Worm (Caenorhabditis elegans) whole organism, L2 larva: ENCODE data around the gene sgca-1.

Source experiments
- C34F6.9 ChIP-seq: fragments of 150-350 bp; optimal IDR thresholded peaks from 2 replicates; lab custom pipeline; 2014; ENCODE audit warnings: missing biosample characterization, missing genetic modification characterization
- F13H6.1 ChIP-seq: sonication (generic microtip); optimal IDR thresholded peaks from 2 replicates; lab custom pipeline; 2016; ENCODE audit warnings: missing genetic modification characterization, missing compliant biosample characterization
- Y55F3AM.14 ChIP-seq: fragments of 200-800 bp; sonication (Bioruptor generic); optimal IDR thresholded peaks from 2 replicates; lab custom pipeline; 2018; ENCODE audit warnings: mild to moderate bottlenecking, missing genetic modification characterization, missing compliant biosample characterization
- ZK546.5 ChIP-seq: sonication (generic microtip); optimal IDR thresholded peaks from 2 replicates; lab custom pipeline; 2017; ENCODE audit warnings: missing biosample characterization, missing genetic modification characterization
- alr-1 ChIP-seq: fragments of 150-350 bp; optimal IDR thresholded peaks from 2 replicates; lab custom pipeline; 2014; ENCODE audit warnings: missing biosample characterization, missing genetic modification characterization
- aly-2 ChIP-seq: fragments of 150-350 bp; optimal IDR thresholded peaks from 2 replicates; lab custom pipeline; 2014; ENCODE audit warnings: missing biosample characterization, missing genetic modification characterization
- ama-1 ChIP-seq: fragments of 150-350 bp; optimal IDR thresholded peaks from 2 replicates; lab custom pipeline; 2018; ENCODE audit warnings: inconsistent platforms
- blmp-1 ChIP-seq: sonication (generic microtip); optimal IDR thresholded peaks from 2 replicates; lab custom pipeline; 2017; ENCODE audit warnings: missing genetic modification characterization, mild to moderate bottlenecking, missing compliant biosample characterization, antibody characterized with exemption, moderate library complexity; ENCODE audit not compliant: insufficient read depth
- ceh-16 ChIP-seq: fragments of 150-350 bp; optimal IDR thresholded peaks from 2 replicates; lab custom pipeline; 2014; ENCODE audit warnings: missing biosample characterization, missing genetic modification characterization
- ceh-82 ChIP-seq: fragments of 150-350 bp; optimal IDR thresholded peaks from 2 replicates; lab custom pipeline; 2014; ENCODE audit warnings: missing biosample characterization, missing genetic modification characterization
- crh-2 ChIP-seq: sonication (generic microtip); optimal IDR thresholded peaks from 2 replicates; lab custom pipeline; 2017; ENCODE audit warnings: missing biosample characterization, missing genetic modification characterization
- dmd-4 ChIP-seq: sonication (generic microtip); optimal IDR thresholded peaks from 2 replicates; lab custom pipeline; 2017; ENCODE audit warnings: missing biosample characterization, missing genetic modification characterization
- egl-27 ChIP-seq: sonication (generic microtip); optimal IDR thresholded peaks from 3 replicates; lab custom pipeline; 2017; ENCODE audit warnings: missing biosample characterization, missing genetic modification reagents, missing genetic modification characterization
- elt-1 ChIP-seq: fragments of 150-350 bp; optimal IDR thresholded peaks from 2 replicates; lab custom pipeline; 2014; ENCODE audit warnings: missing biosample characterization, missing genetic modification characterization
- elt-3 ChIP-seq: sonication (generic microtip); optimal IDR thresholded peaks from 2 replicates; lab custom pipeline; 2017; ENCODE audit warnings: missing biosample characterization, missing genetic modification characterization
- fos-1 ChIP-seq: fragments of 150-350 bp; optimal IDR thresholded peaks from 2 replicates; lab custom pipeline; 2014; ENCODE audit warnings: missing biosample characterization, missing genetic modification characterization
- gmeb-1 ChIP-seq: fragments of 150-350 bp; optimal IDR thresholded peaks from 2 replicates; lab custom pipeline; 2014; ENCODE audit warnings: missing biosample characterization, missing genetic modification characterization
- lin-11 ChIP-seq: fragments of 150-350 bp; sonication (generic microtip); optimal IDR thresholded peaks from 2 replicates; lab custom pipeline; 2014; ENCODE audit warnings: missing biosample characterization, missing genetic modification characterization, inconsistent platforms, mixed read lengths
- lin-13 ChIP-seq: fragments of 150-350 bp; optimal IDR thresholded peaks from 2 replicates; lab custom pipeline; 2014; ENCODE audit warnings: missing biosample characterization, missing genetic modification reagents, missing genetic modification characterization
- lin-39 ChIP-seq: fragments of 150-350 bp; optimal IDR thresholded peaks from 2 replicates; lab custom pipeline; 2014; ENCODE audit warnings: missing biosample characterization, missing genetic modification reagents, missing genetic modification characterization
- lsy-2 ChIP-seq, 2 experiments: fragments of 150-350 bp in 1 of 2; sonication (generic microtip) in 1 of 2; optimal IDR thresholded peaks; 2 replicates each; lab custom pipeline; 2014 to 2017; ENCODE audit warnings: missing biosample characterization in 2 of 2, missing genetic modification characterization in 2 of 2
- mab-5 ChIP-seq: fragments of 150-350 bp; optimal IDR thresholded peaks from 2 replicates; lab custom pipeline; 2014; ENCODE audit warnings: missing biosample characterization, missing genetic modification characterization
- mbf-1 ChIP-seq: sonication (generic microtip); optimal IDR thresholded peaks from 2 replicates; lab custom pipeline; 2017; ENCODE audit warnings: missing biosample characterization, missing genetic modification characterization
- mdl-1 ChIP-seq, 2 experiments: fragments of 150-350 bp in 1 of 2; sonication (generic microtip) in 1 of 2; optimal IDR thresholded peaks; 2 replicates each; lab custom pipeline; 2017; ENCODE audit warnings: missing biosample characterization in 2 of 2, missing genetic modification characterization in 2 of 2
- nhr-10 ChIP-seq: sonication (generic microtip); optimal IDR thresholded peaks from 2 replicates; lab custom pipeline; 2017; ENCODE audit warnings: missing biosample characterization, missing genetic modification characterization
- nhr-11 ChIP-seq: fragments of 150-350 bp; optimal IDR thresholded peaks from 2 replicates; lab custom pipeline; 2014; ENCODE audit warnings: missing biosample characterization, missing genetic modification characterization
- nhr-12 ChIP-seq: fragments of 150-350 bp; optimal IDR thresholded peaks from 2 replicates; lab custom pipeline; 2014; ENCODE audit warnings: missing biosample characterization, missing genetic modification characterization
- nhr-129 ChIP-seq: fragments of 150-350 bp; optimal IDR thresholded peaks from 2 replicates; lab custom pipeline; 2014; ENCODE audit warnings: missing biosample characterization, missing genetic modification characterization
- nhr-21 ChIP-seq: fragments of 150-350 bp; optimal IDR thresholded peaks from 2 replicates; lab custom pipeline; 2014; ENCODE audit warnings: missing biosample characterization, missing genetic modification characterization
- nhr-23 ChIP-seq: fragments of 150-350 bp; optimal IDR thresholded peaks from 2 replicates; lab custom pipeline; 2014; ENCODE audit warnings: missing biosample characterization, missing genetic modification reagents, missing genetic modification characterization
- nhr-237 ChIP-seq: fragments of 150-350 bp; optimal IDR thresholded peaks from 2 replicates; lab custom pipeline; 2014; ENCODE audit warnings: missing biosample characterization, missing genetic modification characterization
- nhr-25 ChIP-seq: fragments of 150-350 bp; sonication (generic microtip); optimal IDR thresholded peaks from 3 replicates; lab custom pipeline; 2014; ENCODE audit warnings: missing biosample characterization, missing genetic modification characterization
- nhr-6 ChIP-seq: fragments of 150-350 bp; optimal IDR thresholded peaks from 2 replicates; lab custom pipeline; 2014; ENCODE audit warnings: missing biosample characterization, missing genetic modification characterization
- nhr-77 ChIP-seq: fragments of 150-350 bp; optimal IDR thresholded peaks from 2 replicates; lab custom pipeline; 2014; ENCODE audit warnings: missing biosample characterization, missing genetic modification characterization
- peb-1 ChIP-seq: fragments of 150-350 bp; optimal IDR thresholded peaks from 2 replicates; lab custom pipeline; 2014; ENCODE audit warnings: missing biosample characterization, missing genetic modification characterization
- sem-4 ChIP-seq: fragments of 150-350 bp; optimal IDR thresholded peaks from 2 replicates; lab custom pipeline; 2014; ENCODE audit warnings: missing biosample characterization, missing genetic modification reagents, missing genetic modification characterization
- skn-1 ChIP-seq: sonication (generic microtip); optimal IDR thresholded peaks from 2 replicates; lab custom pipeline; 2017; ENCODE audit warnings: missing biosample characterization, missing genetic modification characterization
- sma-3 ChIP-seq: sonication (generic microtip); optimal IDR thresholded peaks from 2 replicates; lab custom pipeline; 2016; ENCODE audit warnings: missing genetic modification reagents, missing genetic modification characterization, missing compliant biosample characterization
- sma-9 ChIP-seq, 2 experiments: fragments of 150-350 bp in 1 of 2; sonication (generic microtip) in 1 of 2; optimal IDR thresholded peaks; 2 replicates each; lab custom pipeline; 2014 to 2016; ENCODE audit warnings: missing genetic modification characterization in 2 of 2, mild to moderate bottlenecking in 1 of 2, missing biosample characterization in 1 of 2, missing compliant biosample characterization in 1 of 2, missing genetic modification reagents in 1 of 2, moderate library complexity in 1 of 2
- snpc-4 ChIP-seq: fragments of 150-350 bp; optimal IDR thresholded peaks from 2 replicates; lab custom pipeline; 2014; ENCODE audit warnings: missing biosample characterization, missing genetic modification characterization
- unc-39 ChIP-seq: fragments of 150-350 bp; optimal IDR thresholded peaks from 2 replicates; lab custom pipeline; 2014; ENCODE audit warnings: missing biosample characterization, missing genetic modification characterization
- unc-55 ChIP-seq: fragments of 150-350 bp; sonication (generic microtip); optimal IDR thresholded peaks from 3 replicates; lab custom pipeline; 2014; ENCODE audit warnings: missing biosample characterization, missing genetic modification reagents, missing genetic modification characterization
- unc-62 ChIP-seq: fragments of 150-350 bp; optimal IDR thresholded peaks from 2 replicates; lab custom pipeline; 2014; ENCODE audit warnings: missing biosample characterization, missing genetic modification reagents, missing genetic modification characterization
- zag-1 ChIP-seq: fragments of 150-350 bp; optimal IDR thresholded peaks from 2 replicates; lab custom pipeline; 2014; ENCODE audit warnings: missing biosample characterization, missing genetic modification characterization
- ztf-1 ChIP-seq: fragments of 200-800 bp; sonication (Bioruptor generic); conservative IDR thresholded peaks from 2 replicates; pipeline ENCODE4 v1.3.6; 2022; ENCODE audit warnings: missing genetic modification characterization, missing compliant biosample characterization
- ztf-11 ChIP-seq: sonication (generic microtip); optimal IDR thresholded peaks from 2 replicates; lab custom pipeline; 2017; ENCODE audit warnings: missing biosample characterization, missing genetic modification characterization
- ztf-4 ChIP-seq: fragments of 150-350 bp; optimal IDR thresholded peaks from 2 replicates; lab custom pipeline; 2014; ENCODE audit warnings: missing biosample characterization, missing genetic modification characterization

sgca-1 gene

DNA sequence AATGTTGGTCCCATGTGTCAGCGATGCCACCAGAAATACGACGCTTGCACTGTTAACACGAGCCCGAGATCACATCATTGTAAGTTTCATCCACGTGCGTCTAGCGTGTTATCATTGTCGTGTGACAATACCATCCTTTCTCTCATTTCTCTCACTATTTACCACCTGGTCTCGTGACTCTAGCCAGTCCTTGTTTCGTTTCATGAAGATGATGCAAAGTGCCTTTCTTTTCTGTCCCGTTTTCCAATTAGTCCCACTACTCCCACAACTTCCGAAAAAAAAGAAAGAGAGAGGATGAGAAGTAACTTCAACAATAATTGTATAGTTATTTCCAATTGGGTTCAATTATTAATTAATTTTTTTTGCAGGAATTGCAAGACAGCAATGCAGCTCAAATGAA, 46.5 kb downstream of the sgca-1 start:
- TF ChIP-seq nhr-21 (tag; lab: Kevin White, UChicago), result peak; percentile 61
- TF ChIP-seq nhr-129 (tag; lab: Kevin White, UChicago), result peak; percentile 99
- peak; percentile 80 for TF ChIP-seq crh-2 (tag; lab: Kevin White, UChicago)
- peak; percentile 74 for TF ChIP-seq F13H6.1
- TF ChIP-seq fos-1, result peak; percentile 77
- TF ChIP-seq sma-9 (GFP tag; optimal IDR thresholded peaks at IDR 0.05; lab: Kevin White, UChicago), result peak; percentile 95
- no peak for TF ChIP-seq sma-9 (tag; optimal IDR thresholded peaks at IDR 0.05; lab: Kevin White, UChicago)
- TF ChIP-seq nhr-25 (tag; lab: Kevin White, UChicago), result peak; percentile 70
- peak; percentile 57 for TF ChIP-seq C34F6.9 (tag; lab: Kevin White, UChicago)
- TF ChIP-seq nhr-237 (tag; lab: Kevin White, UChicago), result no peak
- TF ChIP-seq gmeb-1 (tag; lab: Kevin White, UChicago), result peak; percentile 38
- peak; percentile 73 for TF ChIP-seq ztf-4 (tag; lab: Kevin White, UChicago)
- TF ChIP-seq nhr-6 (tag; lab: Kevin White, UChicago), result peak; percentile 82
- no peak for TF ChIP-seq ztf-11 (tag; lab: Kevin White, UChicago)
- no peak for TF ChIP-seq unc-55 (GFP tag; lab: Kevin White, UChicago)
- peak; percentile 99 to 100 for TF ChIP-seq mdl-1 (tag; optimal IDR thresholded peaks at IDR 0.05; lab: Kevin White, UChicago)
- TF ChIP-seq egl-27 (tag; lab: Kevin White, UChicago), result peak; percentile 71
- TF ChIP-seq lsy-2 (tag; optimal IDR thresholded peaks at IDR 0.05; lab: Kevin White, UChicago), result peak in 1 of 2 experiments; percentile 72
- TF ChIP-seq ama-1 (lab: Kevin White, UChicago), result peak; percentile 91
- TF ChIP-seq sem-4 (tag; lab: Kevin White, UChicago), result peak; percentile 86
- peak; percentile 34 for TF ChIP-seq sma-3 (GFP tag; lab: Kevin White, UChicago)
- TF ChIP-seq lin-11 (tag; lab: Kevin White, UChicago), result no peak
- no peak for TF ChIP-seq mbf-1 (tag; lab: Kevin White, UChicago)
- peak; percentile 41 for TF ChIP-seq lin-13 (GFP tag; lab: Kevin White, UChicago)

DNA sequence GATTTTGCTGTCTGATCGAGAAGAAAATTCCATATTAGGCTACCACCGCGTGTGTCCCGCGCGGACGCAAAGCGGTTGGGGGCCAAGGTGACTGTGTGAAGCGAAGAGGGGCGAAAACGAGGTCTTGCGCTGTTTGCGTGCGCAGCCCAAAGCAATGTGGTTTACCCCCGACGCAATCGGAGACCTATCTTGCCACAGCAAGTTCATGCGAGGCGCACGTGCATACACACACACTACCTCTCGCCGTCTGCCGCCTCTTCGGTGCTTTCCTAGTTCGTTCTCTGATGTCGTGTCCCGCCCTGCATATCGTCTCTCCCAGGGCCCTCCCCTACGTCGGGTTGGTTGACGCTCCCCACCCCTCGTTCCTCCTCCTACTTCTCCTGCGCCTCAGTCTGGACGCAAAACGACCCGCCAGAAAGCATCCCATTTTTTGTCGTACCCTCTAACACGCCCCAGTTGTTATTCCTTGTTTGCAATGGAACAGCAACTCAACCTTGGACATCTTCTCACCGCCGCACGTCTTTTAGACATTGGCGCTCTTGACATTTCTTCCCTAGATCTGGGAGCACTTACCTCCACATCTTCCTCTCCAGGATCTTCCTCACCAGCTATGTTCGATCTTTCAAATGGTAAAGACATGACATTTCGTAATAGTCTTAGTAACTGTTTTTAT, 47.2 kb downstream of the sgca-1 start, which contains the start of gene mdl-1:
Gene mdl-1 (plus strand): TSS at position 341 of the 673 bp plus-strand sequence.
- peak; percentile 94 for TF ChIP-seq crh-2 (tag; lab: Kevin White, UChicago)
- peak; percentile 93 for TF ChIP-seq ceh-16
- TF ChIP-seq sma-9 (GFP tag; optimal IDR thresholded peaks at IDR 0.05; lab: Kevin White, UChicago), result peak; percentile 100
- TF ChIP-seq sma-9 (tag; optimal IDR thresholded peaks at IDR 0.05; lab: Kevin White, UChicago), result peak; percentile 97
- no peak for TF ChIP-seq ztf-11 (tag; lab: Kevin White, UChicago)
- TF ChIP-seq elt-1, result peak; percentile 8
- TF ChIP-seq nhr-237 (tag; lab: Kevin White, UChicago), result no peak
- TF ChIP-seq unc-62, result peak; percentile 10
- TF ChIP-seq zag-1 (tag; lab: Kevin White, UChicago), result peak; percentile 93
- peak; percentile 52 for TF ChIP-seq ceh-82 (tag; lab: Kevin White, UChicago)
- peak; percentile 84 for TF ChIP-seq lin-13 (GFP tag; lab: Kevin White, UChicago)
- TF ChIP-seq egl-27 (tag; lab: Kevin White, UChicago), result peak; percentile 84
- TF ChIP-seq nhr-6 (tag; lab: Kevin White, UChicago), result peak; percentile 65
- peak; percentile 92 for TF ChIP-seq ama-1 (lab: Kevin White, UChicago)
- peak; percentile 100 for TF ChIP-seq mdl-1 (tag; optimal IDR thresholded peaks at IDR 0.05; lab: Kevin White, UChicago)
- no peak for TF ChIP-seq alr-1
- peak; percentile 37 for TF ChIP-seq lin-39
- peak; percentile 64 for TF ChIP-seq gmeb-1 (tag; lab: Kevin White, UChicago)
- TF ChIP-seq nhr-77, result no peak
- TF ChIP-seq nhr-10, result no peak
- TF ChIP-seq ztf-1 (GFP tag; lab: Robert Waterston, UW), result no peak
- no peak for TF ChIP-seq skn-1
- no peak for TF ChIP-seq nhr-12
- TF ChIP-seq elt-3 (tag; lab: Kevin White, UChicago), result no peak
- TF ChIP-seq lin-11 (tag; lab: Kevin White, UChicago), result peak; percentile 82
- peak; percentile 30 to 75 for TF ChIP-seq lsy-2 (tag; optimal IDR thresholded peaks at IDR 0.05; lab: Kevin White, UChicago)
- TF ChIP-seq unc-55 (GFP tag; lab: Kevin White, UChicago), result peak; percentile 65
- TF ChIP-seq fos-1, result peak; percentile 82
- TF ChIP-seq aly-2 (tag; lab: Kevin White, UChicago), result no peak
- TF ChIP-seq mab-5, result peak; percentile 70
- TF ChIP-seq dmd-4 (tag; lab: Kevin White, UChicago), result no peak
- peak; percentile 97 for TF ChIP-seq F13H6.1
- TF ChIP-seq C34F6.9 (tag; lab: Kevin White, UChicago), result peak; percentile 84
- peak; percentile 87 for TF ChIP-seq ztf-4 (tag; lab: Kevin White, UChicago)
- TF ChIP-seq nhr-23, result no peak
- TF ChIP-seq nhr-11 (tag; lab: Kevin White, UChicago), result no peak
- peak; percentile 87 for TF ChIP-seq blmp-1
- TF ChIP-seq ZK546.5 (tag; lab: Kevin White, UChicago), result peak; percentile 18
- peak; percentile 73 for TF ChIP-seq snpc-4 (tag; lab: Kevin White, UChicago)
- TF ChIP-seq mbf-1 (tag; lab: Kevin White, UChicago), result no peak
- TF ChIP-seq peb-1 (tag; lab: Kevin White, UChicago), result no peak
- peak; percentile 70 for TF ChIP-seq sem-4 (tag; lab: Kevin White, UChicago)
- TF ChIP-seq nhr-21 (tag; lab: Kevin White, UChicago), result peak; percentile 91
- TF ChIP-seq unc-39 (tag; lab: Kevin White, UChicago), result no peak
- peak; percentile 83 for TF ChIP-seq Y55F3AM.14
